Worm (Caenorhabditis elegans): ENCODE measurements around the gene hmit-1.1.

ce11 chrV:18490284-18490832, 26.2 kb upstream of the hmit-1.1 start:
- TF ChIP-seq lin-15B (tag; optimal IDR thresholded peaks at IDR 0.05) (peak; percentile 33), fkh-10 (GFP tag; optimal IDR thresholded peaks at IDR 0.05) (peak; percentile 51), nhr-11 (tag; optimal IDR thresholded peaks at IDR 0.05) (no peak), lin-39 (tag; optimal IDR thresholded peaks at IDR 0.05) (peak; percentile 78), fos-1 (tag; optimal IDR thresholded peaks at IDR 0.05) (no peak), unc-62 (GFP tag; optimal IDR thresholded peaks at IDR 0.05) (no peak), ceh-9 (tag; optimal IDR thresholded peaks at IDR 0.05) (no peak), snpc-4 (tag; optimal IDR thresholded peaks at IDR 0.05) (peak; percentile 31), aly-2 (tag; optimal IDR thresholded peaks at IDR 0.05) (no peak), ama-1 (optimal IDR thresholded peaks at IDR 0.05) (no peak), tbx-2 (tag; optimal IDR thresholded peaks at IDR 0.05) (no peak), unc-39 (tag; optimal IDR thresholded peaks at IDR 0.05) (no peak), mdl-1 (tag; optimal IDR thresholded peaks at IDR 0.05) (no peak)
